Worm (Caenorhabditis elegans) whole organism, mixed stage, embryonic: Measurements from ENCODE around the gene rml-3.

ENCODE experiments used
- M03D4.4 ChIP-seq: sonication (generic microtip); optimal IDR thresholded peaks from 2 replicates; lab custom pipeline; 2017; ENCODE audit warnings: mild to moderate bottlenecking, missing genetic modification characterization, missing compliant biosample characterization
- bed-3 ChIP-seq: fragments of 200-800 bp; sonication (Bioruptor generic); optimal IDR thresholded peaks from 3 replicates; lab custom pipeline; 2018; ENCODE audit warnings: mild to moderate bottlenecking, missing genetic modification characterization, moderate library complexity, missing compliant biosample characterization
- blmp-1 ChIP-seq: fragments of 150-350 bp; optimal IDR thresholded peaks from 2 replicates; lab custom pipeline; 2014; ENCODE audit warnings: missing biosample characterization, missing genetic modification characterization
- ceh-39 ChIP-seq: fragments of 150-350 bp; optimal IDR thresholded peaks from 2 replicates; lab custom pipeline; 2014; ENCODE audit warnings: missing biosample characterization, missing genetic modification characterization
- ceh-43 ChIP-seq: fragments of 200-800 bp; sonication (Bioruptor generic); optimal IDR thresholded peaks from 2 replicates; lab custom pipeline; 2018; ENCODE audit warnings: mild to moderate bottlenecking, missing genetic modification characterization, moderate library complexity, missing compliant biosample characterization
- ceh-83 ChIP-seq: fragments of 200-800 bp; sonication (Bioruptor generic); optimal IDR thresholded peaks from 2 replicates; lab custom pipeline; 2018; ENCODE audit warnings: mild to moderate bottlenecking, missing genetic modification characterization, missing compliant biosample characterization
- ces-1 ChIP-seq: fragments of 150-350 bp; optimal IDR thresholded peaks from 2 replicates; lab custom pipeline; 2014; ENCODE audit warnings: missing biosample characterization, missing genetic modification reagents, missing genetic modification characterization
- cnd-1 ChIP-seq: fragments of 200-800 bp; sonication (Bioruptor generic); optimal IDR thresholded peaks from 2 replicates; lab custom pipeline; 2018; ENCODE audit warnings: mild to moderate bottlenecking, missing genetic modification characterization, missing compliant biosample characterization
- drap-1 ChIP-seq: fragments of 200-800 bp; sonication (Bioruptor generic); optimal IDR thresholded peaks from 3 replicates; lab custom pipeline; 2018; ENCODE audit warnings: mild to moderate bottlenecking, missing genetic modification characterization, missing compliant biosample characterization
- elt-1 ChIP-seq: sonication (generic microtip); optimal IDR thresholded peaks from 2 replicates; lab custom pipeline; 2017; ENCODE audit warnings: missing genetic modification characterization, mild to moderate bottlenecking, missing compliant biosample characterization, antibody characterized with exemption, moderate library complexity, borderline replicate concordance; ENCODE audit not compliant: insufficient read depth
- elt-3 ChIP-seq: fragments of 150-350 bp; optimal IDR thresholded peaks from 2 replicates; lab custom pipeline; 2014; ENCODE audit warnings: missing biosample characterization, missing genetic modification characterization
- flh-1 ChIP-seq: fragments of 200-800 bp; sonication (Bioruptor generic); optimal IDR thresholded peaks from 2 replicates; lab custom pipeline; 2018; ENCODE audit warnings: mild to moderate bottlenecking, missing genetic modification characterization, moderate library complexity, missing compliant biosample characterization
- ham-2 ChIP-seq: fragments of 200-800 bp; sonication (Bioruptor generic); optimal IDR thresholded peaks from 2 replicates; lab custom pipeline; 2018; ENCODE audit warnings: mild to moderate bottlenecking, missing genetic modification characterization, missing compliant biosample characterization
- hlh-1 ChIP-seq: fragments of 150-350 bp; optimal IDR thresholded peaks from 2 replicates; lab custom pipeline; 2014; ENCODE audit warnings: missing biosample characterization, missing genetic modification reagents, missing genetic modification characterization
- lin-13 ChIP-seq: fragments of 150-350 bp; optimal IDR thresholded peaks from 2 replicates; lab custom pipeline; 2014; ENCODE audit warnings: missing biosample characterization, missing genetic modification characterization
- lin-32 ChIP-seq: fragments of 200-800 bp; sonication (Bioruptor generic); optimal IDR thresholded peaks from 2 replicates; lab custom pipeline; 2018; ENCODE audit warnings: mild to moderate bottlenecking, missing genetic modification characterization, missing compliant biosample characterization
- lsy-2 ChIP-seq: fragments of 150-350 bp; optimal IDR thresholded peaks from 2 replicates; lab custom pipeline; 2014; ENCODE audit warnings: missing biosample characterization, missing genetic modification characterization
- mab-5 ChIP-seq: fragments of 150-350 bp; optimal IDR thresholded peaks from 2 replicates; lab custom pipeline; 2014; ENCODE audit warnings: missing biosample characterization, missing genetic modification characterization
- mep-1 ChIP-seq: fragments of 150-350 bp; optimal IDR thresholded peaks from 2 replicates; lab custom pipeline; 2017; ENCODE audit warnings: missing biosample characterization, missing genetic modification reagents, missing genetic modification characterization, inconsistent platforms
- mls-2 ChIP-seq: sonication (generic microtip); optimal IDR thresholded peaks from 2 replicates; lab custom pipeline; 2016; ENCODE audit warnings: mild to moderate bottlenecking, missing genetic modification characterization, moderate library complexity, missing compliant biosample characterization
- nhr-12 ChIP-seq: fragments of 150-350 bp; optimal IDR thresholded peaks from 2 replicates; lab custom pipeline; 2014; ENCODE audit warnings: missing biosample characterization, missing genetic modification characterization
- nhr-2 ChIP-seq: fragments of 150-350 bp; optimal IDR thresholded peaks from 2 replicates; lab custom pipeline; 2014; ENCODE audit warnings: missing biosample characterization, missing genetic modification characterization
- nhr-237 ChIP-seq: fragments of 150-350 bp; optimal IDR thresholded peaks from 2 replicates; lab custom pipeline; 2014; ENCODE audit warnings: missing biosample characterization, missing genetic modification characterization
- nhr-28 ChIP-seq: fragments of 150-350 bp; optimal IDR thresholded peaks from 2 replicates; lab custom pipeline; 2014; ENCODE audit warnings: missing biosample characterization, missing genetic modification characterization
- nhr-76 ChIP-seq: sonication (generic microtip); optimal IDR thresholded peaks from 2 replicates; lab custom pipeline; 2017; ENCODE audit warnings: missing biosample characterization, missing genetic modification characterization
- pha-4 ChIP-seq: fragments of 150-350 bp; optimal IDR thresholded peaks from 2 replicates; lab custom pipeline; 2018; ENCODE audit warnings: missing biosample characterization, missing genetic modification reagents, missing genetic modification characterization
- sem-2 ChIP-seq: fragments of 200-800 bp; sonication (Bioruptor generic); optimal IDR thresholded peaks from 2 replicates; lab custom pipeline; 2018; ENCODE audit warnings: mild to moderate bottlenecking, missing genetic modification characterization, missing compliant biosample characterization
- snpc-4 ChIP-seq: fragments of 150-350 bp; optimal IDR thresholded peaks from 2 replicates; lab custom pipeline; 2014; ENCODE audit warnings: missing biosample characterization, missing genetic modification characterization
- sptf-1 ChIP-seq: sonication (generic microtip); optimal IDR thresholded peaks from 2 replicates; lab custom pipeline; 2017; ENCODE audit warnings: mild to moderate bottlenecking, missing genetic modification characterization, moderate library complexity, missing compliant biosample characterization
- tbx-8 ChIP-seq: fragments of 200-800 bp; sonication (Bioruptor generic); optimal IDR thresholded peaks from 2 replicates; lab custom pipeline; 2018; ENCODE audit warnings: mild to moderate bottlenecking, missing genetic modification characterization, moderate library complexity, missing compliant biosample characterization
- unc-120 ChIP-seq: sonication (generic microtip); optimal IDR thresholded peaks from 2 replicates; lab custom pipeline; 2017; ENCODE audit warnings: missing genetic modification characterization, missing compliant biosample characterization; ENCODE audit not compliant: poor library complexity, severe bottlenecking
- unc-39 ChIP-seq: fragments of 150-350 bp; optimal IDR thresholded peaks from 2 replicates; lab custom pipeline; 2014; ENCODE audit warnings: missing biosample characterization, missing genetic modification characterization
- unc-62 ChIP-seq: fragments of 150-350 bp; optimal IDR thresholded peaks from 2 replicates; lab custom pipeline; 2014; ENCODE audit warnings: missing biosample characterization, missing genetic modification reagents, missing genetic modification characterization
- zip-8 ChIP-seq: fragments of 150-350 bp; optimal IDR thresholded peaks from 2 replicates; lab custom pipeline; 2014; ENCODE audit warnings: missing biosample characterization, missing genetic modification characterization
- ztf-11 ChIP-seq: fragments of 150-350 bp; optimal IDR thresholded peaks from 2 replicates; lab custom pipeline; 2014; ENCODE audit warnings: missing biosample characterization, missing genetic modification characterization

Gene rml-3

ce11 chrX:6253899-6254670, 15.2 kb upstream of the rml-3 start:
- TF ChIP-seq nhr-76, result no peak
- TF ChIP-seq ceh-39, result no peak
- no peak for TF ChIP-seq ces-1 (GFP tag; lab: Kevin White, UChicago)
- TF ChIP-seq ham-2 (GFP tag; lab: Kevin White, UChicago), result peak; percentile 24
- TF ChIP-seq unc-62, result peak; percentile 86
- peak; percentile 75 for TF ChIP-seq zip-8
- no peak for TF ChIP-seq drap-1
- no peak for TF ChIP-seq ceh-43 (GFP tag; lab: Kevin White, UChicago)
- no peak for TF ChIP-seq nhr-28 (tag; lab: Kevin White, UChicago)
- no peak for TF ChIP-seq elt-3 (tag; lab: Kevin White, UChicago)
- no peak for TF ChIP-seq nhr-2 (tag; lab: Kevin White, UChicago)
- TF ChIP-seq mab-5, result no peak
- no peak for TF ChIP-seq tbx-8 (GFP tag; lab: Kevin White, UChicago)
- TF ChIP-seq mep-1, result no peak
- TF ChIP-seq sem-2, result no peak
- no peak for TF ChIP-seq lin-13
- TF ChIP-seq lin-32 (GFP tag; lab: Kevin White, UChicago), result no peak
- peak; percentile 8 for TF ChIP-seq mls-2 (tag; lab: Kevin White, UChicago)
- TF ChIP-seq flh-1 (GFP tag; lab: Kevin White, UChicago), result no peak
- TF ChIP-seq elt-1 (tag; lab: Kevin White, UChicago), result no peak
- no peak for TF ChIP-seq nhr-12 (tag; lab: Kevin White, UChicago)
- no peak for TF ChIP-seq blmp-1 (tag; lab: Kevin White, UChicago)
- peak; percentile 21 for TF ChIP-seq lsy-2
- TF ChIP-seq hlh-1, result peak; percentile 28
- no peak for TF ChIP-seq unc-39
- no peak for TF ChIP-seq bed-3 (GFP tag; lab: Kevin White, UChicago)
- TF ChIP-seq pha-4, result no peak
- TF ChIP-seq nhr-237 (tag; lab: Kevin White, UChicago), result no peak
- TF ChIP-seq unc-120 (tag; lab: Kevin White, UChicago), result peak; percentile 45
- TF ChIP-seq cnd-1 (tag; lab: Kevin White, UChicago), result peak; percentile 12
- no peak for TF ChIP-seq sptf-1 (tag; lab: Kevin White, UChicago)
- no peak for TF ChIP-seq ztf-11 (tag; lab: Kevin White, UChicago)
- no peak for TF ChIP-seq M03D4.4 (tag; lab: Kevin White, UChicago)
- TF ChIP-seq snpc-4 (tag; lab: Kevin White, UChicago), result no peak
- TF ChIP-seq ceh-83 (GFP tag; lab: Kevin White, UChicago), result peak; percentile 45
- TF ChIP-seq, all 35 proteins: peak for 9

ce11 chrX:6253566-6253898, 14.7 kb upstream of the rml-3 start:
- TF ChIP-seq drap-1 (no peak), mep-1 (no peak), zip-8 (no peak), elt-3 (tag; lab: Kevin White, UChicago) (no peak), ceh-43 (GFP tag; lab: Kevin White, UChicago) (no peak), ceh-83 (GFP tag; lab: Kevin White, UChicago) (no peak), mab-5 (no peak), flh-1 (GFP tag; lab: Kevin White, UChicago) (no peak), unc-62 (no peak), nhr-2 (tag; lab: Kevin White, UChicago) (no peak), lin-13 (no peak), unc-120 (tag; lab: Kevin White, UChicago) (no peak), lin-32 (GFP tag; lab: Kevin White, UChicago) (no peak), cnd-1 (tag; lab: Kevin White, UChicago) (no peak), nhr-237 (tag; lab: Kevin White, UChicago) (no peak), ztf-11 (tag; lab: Kevin White, UChicago) (no peak), hlh-1 (no peak), ceh-39 (no peak), pha-4 (no peak)

ce11 chrX:6253160-6253559, 14.3 kb upstream of the rml-3 start:
- TF ChIP-seq pha-4 (no peak), ztf-11 (tag; lab: Kevin White, UChicago) (no peak), unc-39 (no peak), blmp-1 (tag; lab: Kevin White, UChicago) (no peak), drap-1 (no peak), sem-2 (no peak), nhr-76 (no peak), ceh-43 (GFP tag; lab: Kevin White, UChicago) (no peak), flh-1 (GFP tag; lab: Kevin White, UChicago) (no peak)
